Worm (Caenorhabditis elegans): Measurements from ENCODE around the gene Y57G11B.5.

DNA sequence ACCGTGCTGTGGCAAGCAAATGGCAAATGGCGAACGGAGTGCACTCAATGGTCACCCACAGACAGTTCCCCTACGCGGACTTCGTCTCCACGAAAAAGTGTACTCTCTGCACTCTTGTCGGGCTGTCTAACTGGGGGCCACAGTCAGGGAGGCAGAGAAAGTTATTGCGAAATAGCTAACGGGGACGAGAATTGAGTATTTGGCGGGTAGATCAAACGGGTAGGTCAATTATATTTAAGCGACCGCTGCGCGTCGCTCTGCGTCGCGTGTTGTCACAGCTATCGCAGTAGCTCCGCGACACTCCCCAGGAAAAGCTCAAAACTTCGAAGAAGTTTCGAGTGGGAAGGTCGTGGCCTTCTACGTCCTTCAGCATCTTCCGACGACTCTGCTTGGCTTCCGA is 42.3 kb upstream of the Y57G11B.5 start:
- no peak for TF ChIP-seq dao-5 (tag; optimal IDR thresholded peaks at IDR 0.05)
- TF ChIP-seq him-1 (tag; optimal IDR thresholded peaks at IDR 0.05): no peak
- no peak for TF ChIP-seq W03F9.2 (tag; optimal IDR thresholded peaks at IDR 0.05)

Data from whole organism, L4/young adult.